Worm (Caenorhabditis elegans) whole organism, young adult: ENCODE data around the gene pro-2.

Experiments used
- F10E7.11 ChIP-seq: sonication (generic microtip); optimal IDR thresholded peaks from 2 replicates; lab custom pipeline; 2017; ENCODE audit warnings: mild to moderate bottlenecking, missing genetic modification characterization, moderate library complexity, missing compliant biosample characterization
- F22D6.2 ChIP-seq: sonication (generic microtip); optimal IDR thresholded peaks from 2 replicates; lab custom pipeline; 2016; ENCODE audit warnings: mild to moderate bottlenecking, missing genetic modification characterization, missing compliant biosample characterization
- F33H1.4 ChIP-seq: fragments of 200-800 bp; sonication (Bioruptor generic); IDR thresholded peaks from 2 replicates; pipeline ENCODE4 v1.3.6; 2022; ENCODE audit warnings: missing genetic modification reagents, missing genetic modification characterization, missing compliant biosample characterization
- F55B11.4 ChIP-seq: sonication (generic microtip); optimal IDR thresholded peaks from 2 replicates; lab custom pipeline; 2016; ENCODE audit warnings: missing compliant biosample characterization, missing genetic modification characterization, borderline replicate concordance; ENCODE audit not compliant: insufficient read depth
- F57A8.1 ChIP-seq: fragments of 200-800 bp; sonication (Bioruptor generic); optimal IDR thresholded peaks from 2 replicates; lab custom pipeline; 2018; ENCODE audit warnings: mild to moderate bottlenecking, missing genetic modification characterization, moderate library complexity, missing compliant biosample characterization
- F57C9.4 ChIP-seq: sonication (generic microtip); optimal IDR thresholded peaks from 2 replicates; lab custom pipeline; 2017; ENCODE audit warnings: mild to moderate bottlenecking, missing genetic modification characterization, missing compliant biosample characterization
- T07F8.4 ChIP-seq: sonication (generic microtip); optimal IDR thresholded peaks from 2 replicates; lab custom pipeline; 2016; ENCODE audit warnings: mild to moderate bottlenecking, missing genetic modification characterization, moderate library complexity, missing compliant biosample characterization
- Y53F4B.3 ChIP-seq: fragments of 200-800 bp; sonication (Bioruptor generic); IDR thresholded peaks from 2 replicates; pipeline ENCODE4 v1.3.6; 2022; ENCODE audit warnings: missing genetic modification reagents, missing genetic modification characterization, missing compliant biosample characterization
- ZK185.1 ChIP-seq: sonication (generic microtip); optimal IDR thresholded peaks from 2 replicates; lab custom pipeline; 2016; ENCODE audit warnings: mild to moderate bottlenecking, missing genetic modification characterization, missing compliant biosample characterization; ENCODE audit not compliant: poor library complexity, severe bottlenecking
- aptf-2 ChIP-seq: fragments of 200-800 bp; sonication (Bioruptor generic); conservative IDR thresholded peaks from 2 replicates; pipeline ENCODE4 v1.3.6; 2022; ENCODE audit warnings: missing genetic modification reagents, missing genetic modification characterization, missing compliant biosample characterization
- aptf-3 ChIP-seq: fragments of 200-800 bp; sonication (Bioruptor generic); IDR thresholded peaks from 2 replicates; pipeline ENCODE4 v1.3.6; 2022; ENCODE audit warnings: missing genetic modification characterization, missing compliant biosample characterization
- athp-1 ChIP-seq: sonication (generic microtip); optimal IDR thresholded peaks from 2 replicates; lab custom pipeline; 2017; ENCODE audit warnings: mild to moderate bottlenecking, missing genetic modification characterization, missing compliant biosample characterization
- attf-6 ChIP-seq: fragments of 200-800 bp; sonication (Bioruptor generic); IDR thresholded peaks from 2 replicates; pipeline ENCODE4 v1.3.6; 2022; ENCODE audit warnings: missing genetic modification reagents, missing genetic modification characterization, missing compliant biosample characterization
- bed-2 ChIP-seq: fragments of 200-800 bp; sonication (Bioruptor generic); IDR thresholded peaks from 2 replicates; pipeline ENCODE4 v1.3.6; 2022; ENCODE audit warnings: missing genetic modification reagents, missing genetic modification characterization, missing compliant biosample characterization
- cebp-1 ChIP-seq, 2 experiments: fragments of 200-800 bp in 1 of 2; sonication (Bioruptor generic) in 1 of 2; sonication (generic microtip) in 1 of 2; IDR thresholded peaks in 1 of 2; optimal IDR thresholded peaks in 1 of 2; 2 replicates each; pipeline versions ENCODE4 v1.3.6 to Lab custom; 2017 to 2022; ENCODE audit warnings: missing compliant biosample characterization in 2 of 2, missing genetic modification characterization in 2 of 2, mild to moderate bottlenecking in 1 of 2, missing genetic modification reagents in 1 of 2, moderate library complexity in 1 of 2
- cebp-2 ChIP-seq: fragments of 200-800 bp; sonication (Bioruptor generic); IDR thresholded peaks from 2 replicates; pipeline ENCODE4 v1.3.6; 2022; ENCODE audit warnings: missing genetic modification characterization, missing compliant biosample characterization
- ceh-40 ChIP-seq: fragments of 200-800 bp; sonication (Bioruptor generic); IDR thresholded peaks from 2 replicates; pipeline ENCODE4 v1.3.6; 2022; ENCODE audit warnings: missing genetic modification characterization, missing compliant biosample characterization
- ceh-58 ChIP-seq: fragments of 200-800 bp; sonication (Bioruptor generic); IDR thresholded peaks from 2 replicates; pipeline ENCODE4 v1.3.6; 2022; ENCODE audit warnings: missing genetic modification characterization, missing compliant biosample characterization
- die-1 ChIP-seq: sonication (generic microtip); optimal IDR thresholded peaks from 2 replicates; lab custom pipeline; 2016; ENCODE audit warnings: missing genotype, mild to moderate bottlenecking, missing genetic modification characterization, missing compliant biosample characterization
- dox-1 ChIP-seq: fragments of 200-800 bp; sonication (Bioruptor generic); IDR thresholded peaks from 2 replicates; pipeline ENCODE4 v1.3.6; 2022; ENCODE audit warnings: missing genetic modification reagents, missing genetic modification characterization, missing compliant biosample characterization
- egl-18 ChIP-seq: fragments of 200-800 bp; sonication (Bioruptor generic); IDR thresholded peaks from 2 replicates; pipeline ENCODE4 v1.3.6; 2022; ENCODE audit warnings: missing genetic modification reagents, missing genetic modification characterization, missing compliant biosample characterization
- egl-44 ChIP-seq: fragments of 200-800 bp; sonication (Bioruptor generic); IDR thresholded peaks from 2 replicates; pipeline ENCODE4 v1.3.6; 2022; ENCODE audit warnings: missing genetic modification reagents, missing genetic modification characterization, missing compliant biosample characterization
- fkh-3 ChIP-seq: sonication (generic microtip); optimal IDR thresholded peaks from 2 replicates; lab custom pipeline; 2016; ENCODE audit warnings: mild to moderate bottlenecking, missing genetic modification characterization, missing compliant biosample characterization
- him-1 ChIP-seq: sonication (generic microtip); optimal IDR thresholded peaks from 2 replicates; lab custom pipeline; 2016; ENCODE audit warnings: missing genotype, missing genetic modification reagents, missing genetic modification characterization, missing compliant biosample characterization
- hlh-12 ChIP-seq: sonication (generic microtip); optimal IDR thresholded peaks from 2 replicates; lab custom pipeline; 2016; ENCODE audit warnings: missing genetic modification characterization, missing compliant biosample characterization
- hlh-26 ChIP-seq: fragments of 200-800 bp; sonication (Bioruptor generic); conservative IDR thresholded peaks from 2 replicates; pipeline ENCODE4 v1.3.6; 2022; ENCODE audit warnings: missing genetic modification reagents, missing genetic modification characterization, missing compliant biosample characterization
- lin-40 ChIP-seq: sonication (generic microtip); optimal IDR thresholded peaks from 2 replicates; lab custom pipeline; 2016; ENCODE audit warnings: missing genetic modification characterization, mild to moderate bottlenecking, missing compliant biosample characterization, missing genotype, missing genetic modification reagents
- lin-54 ChIP-seq: fragments of 200-800 bp; sonication (Bioruptor generic); optimal IDR thresholded peaks from 2 replicates; lab custom pipeline; 2018; ENCODE audit warnings: mild to moderate bottlenecking, missing genetic modification characterization, missing compliant biosample characterization
- lsl-1 ChIP-seq: fragments of 200-800 bp; sonication (Bioruptor generic); optimal IDR thresholded peaks from 2 replicates; lab custom pipeline; 2018; ENCODE audit warnings: mild to moderate bottlenecking, missing genetic modification characterization, moderate library complexity, missing compliant biosample characterization
- madf-6 ChIP-seq: fragments of 200-800 bp; sonication (Bioruptor generic); IDR thresholded peaks from 2 replicates; pipeline ENCODE4 v1.3.6; 2022; ENCODE audit warnings: missing genetic modification reagents, missing genetic modification characterization, missing compliant biosample characterization
- mcd-1 ChIP-seq: fragments of 200-800 bp; sonication (Bioruptor generic); IDR thresholded peaks from 2 replicates; pipeline ENCODE4 v1.3.6; 2022; ENCODE audit warnings: missing genetic modification reagents, missing genetic modification characterization, missing compliant biosample characterization
- mel-28 ChIP-seq: sonication (generic microtip); optimal IDR thresholded peaks from 2 replicates; lab custom pipeline; 2016; ENCODE audit warnings: borderline replicate concordance, mild to moderate bottlenecking, missing genetic modification characterization, missing compliant biosample characterization
- mxl-1 ChIP-seq: sonication (generic microtip); optimal IDR thresholded peaks from 2 replicates; lab custom pipeline; 2016; ENCODE audit warnings: missing genetic modification characterization, missing compliant biosample characterization
- nhr-120 ChIP-seq: fragments of 200-800 bp; sonication (Bioruptor generic); IDR thresholded peaks from 2 replicates; pipeline ENCODE4 v1.3.6; 2022; ENCODE audit warnings: missing genetic modification characterization, missing compliant biosample characterization
- nhr-179 ChIP-seq: sonication (generic microtip); optimal IDR thresholded peaks from 2 replicates; lab custom pipeline; 2016; ENCODE audit warnings: mild to moderate bottlenecking, missing genetic modification characterization, missing compliant biosample characterization
- nhr-90 ChIP-seq: sonication (generic microtip); optimal IDR thresholded peaks from 2 replicates; lab custom pipeline; 2016; ENCODE audit warnings: missing genotype, mild to moderate bottlenecking, missing genetic modification characterization, missing compliant biosample characterization
- pbrm-1 ChIP-seq: fragments of 200-800 bp; sonication (Bioruptor generic); IDR thresholded peaks from 2 replicates; pipeline ENCODE4 v1.3.6; 2022; ENCODE audit warnings: missing genetic modification reagents, missing genetic modification characterization, missing compliant biosample characterization
- rec-8 ChIP-seq, 2 experiments: sonication (generic microtip); optimal IDR thresholded peaks; 2 replicates each; lab custom pipeline; 2016; ENCODE audit warnings: mild to moderate bottlenecking in 2 of 2, missing genetic modification characterization in 2 of 2, missing genetic modification reagents in 2 of 2, missing genotype in 2 of 2, missing biosample characterization in 1 of 2, missing compliant biosample characterization in 1 of 2, moderate library complexity in 1 of 2
- sdz-38 ChIP-seq: sonication (generic microtip); optimal IDR thresholded peaks from 2 replicates; lab custom pipeline; 2016; ENCODE audit warnings: missing genotype, missing genetic modification characterization, missing compliant biosample characterization
- sea-2 ChIP-seq: fragments of 200-800 bp; sonication (Bioruptor generic); IDR thresholded peaks from 2 replicates; pipeline ENCODE4 v1.3.6; 2022; ENCODE audit warnings: missing genetic modification characterization, missing compliant biosample characterization
- snpc-1.3 ChIP-seq: sonication (generic microtip); optimal IDR thresholded peaks from 2 replicates; lab custom pipeline; 2017; ENCODE audit warnings: missing genetic modification characterization, mild to moderate bottlenecking, missing compliant biosample characterization, antibody characterized with exemption, moderate library complexity, missing genotype, missing genetic modification reagents; ENCODE audit not compliant: insufficient read depth
- tbp1 ChIP-seq: fragments of 200-800 bp; sonication (Bioruptor generic); optimal IDR thresholded peaks from 2 replicates; lab custom pipeline; 2018; ENCODE audit warnings: mild to moderate bottlenecking, missing genetic modification characterization, missing compliant biosample characterization
- tlf-1 ChIP-seq: fragments of 200-800 bp; sonication (Bioruptor generic); optimal IDR thresholded peaks from 2 replicates; lab custom pipeline; 2018; ENCODE audit warnings: mild to moderate bottlenecking, missing genetic modification characterization, missing compliant biosample characterization
- xnd-1 ChIP-seq: sonication (generic microtip); optimal IDR thresholded peaks from 2 replicates; lab custom pipeline; 2016; ENCODE audit warnings: missing genotype, missing genetic modification reagents, missing genetic modification characterization, missing compliant biosample characterization
- ztf-25 ChIP-seq: fragments of 200-800 bp; sonication (Bioruptor generic); IDR thresholded peaks from 2 replicates; pipeline ENCODE4 v1.3.6; 2022; ENCODE audit warnings: missing genetic modification reagents, missing genetic modification characterization, missing compliant biosample characterization
- ztf-26 ChIP-seq: sonication (generic microtip); optimal IDR thresholded peaks from 2 replicates; lab custom pipeline; 2017; ENCODE audit warnings: missing genetic modification characterization, missing compliant biosample characterization
- ztf-6 ChIP-seq: fragments of 200-800 bp; sonication (Bioruptor generic); IDR thresholded peaks from 2 replicates; pipeline ENCODE4 v1.3.6; 2022; ENCODE audit warnings: missing genetic modification reagents, missing genetic modification characterization, missing compliant biosample characterization

Gene pro-2

ce11 chrII:10393282-10394179 is 48.6 kb upstream of the pro-2 start, which contains the start of gene gpd-1 (continued):
- TF ChIP-seq cebp-2 (GFP tag; lab: Robert Waterston, UW) (no peak), aptf-2 (GFP tag; lab: Robert Waterston, UW) (no peak), mcd-1 (GFP tag; lab: Robert Waterston, UW) (peak; percentile 62), mel-28 (tag; lab: Kevin White, UChicago) (no peak), hlh-12 (no peak), pbrm-1 (peak; percentile 69), ztf-25 (GFP tag; lab: Robert Waterston, UW) (no peak), tlf-1 (peak; percentile 89), ceh-58 (GFP tag; lab: Robert Waterston, UW) (no peak), snpc-1.3 (tag; lab: Kevin White, UChicago) (peak; percentile 82), F10E7.11 (peak; percentile 53), tbp1 (GFP tag; lab: Kevin White, UChicago) (peak; percentile 55), athp-1 (tag; lab: Kevin White, UChicago) (peak; percentile 34), ceh-40 (0 out of 2 replicates have a peak, but pooled peaks have one; percentile 7), egl-18 (no peak), fkh-3 (tag; lab: Kevin White, UChicago) (no peak), nhr-90 (tag; lab: Kevin White, UChicago) (no peak), aptf-3 (GFP tag; lab: Robert Waterston, UW) (no peak), F55B11.4 (tag; lab: Kevin White, UChicago) (no peak), ZK185.1 (tag; lab: Kevin White, UChicago) (no peak), nhr-120 (GFP tag; lab: Robert Waterston, UW) (no peak), egl-44 (GFP tag; lab: Robert Waterston, UW) (no peak), madf-6 (GFP tag; lab: Robert Waterston, UW) (peak; percentile 99), F33H1.4 (GFP tag; lab: Robert Waterston, UW) (peak; percentile 97), F57A8.1 (no peak), attf-6 (0 out of 2 replicates have a peak, but pooled peaks have one; percentile 52), ztf-26 (tag; lab: Kevin White, UChicago) (no peak), lin-54 (peak; percentile 83), lin-40 (tag; lab: Kevin White, UChicago) (no peak), T07F8.4 (tag; lab: Kevin White, UChicago) (no peak), him-1 (tag; lab: Kevin White, UChicago) (peak; percentile 13), F57C9.4 (tag; lab: Kevin White, UChicago) (peak; percentile 62), sdz-38 (no peak), hlh-26 (GFP tag; lab: Robert Waterston, UW) (no peak), nhr-179 (tag; lab: Kevin White, UChicago) (no peak), cebp-1 (GFP tag; IDR thresholded peaks at IDR 0.05; lab: Robert Waterston, UW) (no peak), cebp-1 (tag; optimal IDR thresholded peaks at IDR 0.05; lab: Kevin White, UChicago) (peak; percentile 36), sea-2 (GFP tag; lab: Robert Waterston, UW) (no peak), dox-1 (GFP tag; lab: Robert Waterston, UW) (peak; percentile 80), mxl-1 (tag; lab: Kevin White, UChicago) (no peak), F22D6.2 (no peak), die-1 (tag; lab: Kevin White, UChicago) (no peak), rec-8 (tag; optimal IDR thresholded peaks at IDR 0.05; lab: Kevin White, UChicago) (no peak), xnd-1 (peak; percentile 96), ztf-6 (GFP tag; lab: Robert Waterston, UW) (no peak), bed-2 (GFP tag; lab: Robert Waterston, UW) (no peak), lsl-1 (GFP tag; lab: Kevin White, UChicago) (peak; percentile 85), Y53F4B.3 (no peak)
